Worm (Caenorhabditis elegans): ENCODE measurements around the gene F32G8.2.

The F32G8.2 gene

DNA sequence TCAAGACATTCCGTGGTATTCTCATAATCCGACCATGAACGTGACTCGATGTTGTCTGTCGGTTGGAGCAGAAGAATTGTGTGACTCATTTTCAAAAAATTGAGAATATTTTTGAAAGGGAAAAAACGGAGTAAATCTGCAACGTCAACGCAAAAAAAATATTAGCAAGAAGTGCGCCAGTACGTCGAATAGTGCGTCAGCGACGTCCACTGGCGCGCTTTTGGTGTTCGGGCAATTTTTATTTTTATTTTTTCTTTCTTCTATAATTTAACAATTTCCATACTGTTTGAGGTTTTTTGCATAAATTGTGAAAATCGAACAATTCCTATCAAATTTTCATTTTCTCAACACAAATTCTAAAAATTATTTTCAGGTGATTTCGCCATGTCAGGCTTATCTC lies 29.1 kb downstream of the F32G8.2 start, which contains the start of the genes erh-1 and lpd-9:
Gene erh-1, minus strand, starts transcription at position 204 of the 400 bp plus-strand sequence.
Gene lpd-9, plus strand, starts transcription at position 368 of the 400 bp plus-strand sequence.
- TF ChIP-seq unc-62 (GFP tag; optimal IDR thresholded peaks at IDR 0.05) = no peak

DNA sequence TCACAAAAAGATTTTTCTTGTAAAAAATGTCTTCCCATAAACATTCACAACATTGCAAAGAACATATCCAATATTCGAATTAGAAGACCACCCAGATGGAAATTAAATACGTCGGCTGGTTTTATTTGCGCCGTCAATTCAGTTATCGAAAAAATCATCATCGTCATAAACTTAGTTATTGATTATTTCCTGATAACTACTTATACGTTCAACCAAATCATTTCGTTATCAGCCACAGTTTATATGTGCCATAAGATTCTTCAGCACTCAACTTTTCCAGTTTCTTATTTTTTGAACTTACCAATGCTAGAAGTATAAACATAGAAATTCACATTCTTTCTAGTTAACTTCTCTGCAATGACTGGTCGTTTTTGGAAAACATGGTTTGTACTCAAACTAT lies 30.8 kb downstream of the F32G8.2 start:
- TF ChIP-seq unc-62 (GFP tag; optimal IDR thresholded peaks at IDR 0.05) = no peak

DNA sequence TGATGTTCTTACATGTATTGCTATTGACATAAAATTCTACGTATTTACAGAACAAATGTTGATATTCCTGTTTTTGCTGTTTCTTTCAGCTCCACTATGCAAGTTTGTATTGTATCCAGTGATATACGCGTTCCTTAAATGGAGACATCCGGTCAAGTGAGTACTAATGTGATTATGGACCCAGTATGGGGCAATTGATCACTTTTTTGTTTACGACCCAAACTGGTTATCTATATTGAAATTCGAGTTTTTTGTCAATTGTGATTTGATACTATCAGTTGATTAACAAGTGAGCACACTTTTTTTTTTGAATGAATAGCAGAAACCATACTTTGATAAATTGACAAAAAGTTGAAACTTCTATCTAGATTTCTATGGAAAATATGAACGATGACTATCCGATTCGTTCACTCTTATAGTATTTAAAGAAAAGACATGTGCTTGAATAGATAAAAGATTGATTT lies 32.1 kb downstream of the F32G8.2 start, which contains the start of gene T21C9.6:
Gene T21C9.6, plus strand, starts transcription at position 51 of the 464 bp plus-strand sequence.
- TF ChIP-seq unc-62 (GFP tag; optimal IDR thresholded peaks at IDR 0.05) = no peak

DNA sequence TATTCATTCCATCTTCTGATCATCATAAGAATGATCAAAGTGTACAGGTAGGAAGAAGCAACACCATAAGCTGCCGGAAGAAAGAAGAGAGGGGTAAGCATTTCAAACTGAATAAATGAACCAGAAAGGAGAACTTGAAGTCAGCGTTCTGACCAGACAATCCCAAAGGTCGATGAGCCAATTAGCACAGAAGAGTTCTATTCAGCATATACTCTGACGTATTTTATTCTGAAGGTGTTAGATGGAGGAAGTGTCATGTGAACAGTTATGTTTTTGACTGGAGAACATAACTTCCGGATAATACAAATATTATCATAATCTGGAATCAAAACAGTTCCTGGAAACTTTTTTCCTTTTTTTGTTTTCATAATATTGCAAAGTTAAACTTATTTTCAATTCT lies 38.9 kb downstream of the F32G8.2 start, which contains the start of gene srg-32:
Gene srg-32, minus strand, starts transcription at position 101 of the 400 bp plus-strand sequence.
- TF ChIP-seq unc-62 (GFP tag; optimal IDR thresholded peaks at IDR 0.05) = no peak

DNA sequence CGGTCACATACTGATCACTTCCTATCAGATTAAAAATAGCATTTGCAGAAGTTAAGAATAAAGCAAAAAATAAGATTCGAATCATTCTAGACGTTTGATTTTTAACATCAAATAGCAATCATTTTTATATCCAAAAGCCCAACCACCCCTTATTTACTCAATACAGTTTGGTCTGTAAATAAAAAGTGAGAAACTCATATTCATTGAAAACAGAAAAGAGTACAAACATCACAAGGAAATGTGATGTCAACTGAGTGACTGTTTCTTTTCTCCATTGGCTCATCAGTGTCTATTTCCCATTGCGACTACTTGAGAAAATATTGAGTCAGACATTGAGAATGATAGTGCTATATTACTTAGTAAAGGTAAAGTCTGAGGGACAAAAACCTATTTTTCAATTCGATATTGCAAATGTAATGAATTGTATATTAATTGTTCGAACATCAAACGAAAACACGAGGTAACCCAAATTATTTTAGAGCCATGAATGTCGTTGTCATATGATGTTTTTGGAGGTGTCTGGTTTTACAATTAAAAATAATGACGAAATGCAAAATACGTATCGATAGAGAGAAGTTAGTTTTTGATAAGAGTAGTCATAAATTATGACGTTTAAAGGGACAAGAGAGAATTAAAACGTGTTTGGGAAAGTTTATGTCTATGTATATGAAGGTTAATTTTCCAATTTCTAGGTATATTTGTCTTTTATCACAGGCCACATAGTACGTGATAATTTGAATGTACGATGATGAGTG lies 40.1 kb downstream of the F32G8.2 start, which contains the start of gene ttr-23:
Gene ttr-23, minus strand, starts transcription at position 87 of the 755 bp plus-strand sequence.
- no peak for TF ChIP-seq unc-62 (GFP tag; optimal IDR thresholded peaks at IDR 0.05)

DNA sequence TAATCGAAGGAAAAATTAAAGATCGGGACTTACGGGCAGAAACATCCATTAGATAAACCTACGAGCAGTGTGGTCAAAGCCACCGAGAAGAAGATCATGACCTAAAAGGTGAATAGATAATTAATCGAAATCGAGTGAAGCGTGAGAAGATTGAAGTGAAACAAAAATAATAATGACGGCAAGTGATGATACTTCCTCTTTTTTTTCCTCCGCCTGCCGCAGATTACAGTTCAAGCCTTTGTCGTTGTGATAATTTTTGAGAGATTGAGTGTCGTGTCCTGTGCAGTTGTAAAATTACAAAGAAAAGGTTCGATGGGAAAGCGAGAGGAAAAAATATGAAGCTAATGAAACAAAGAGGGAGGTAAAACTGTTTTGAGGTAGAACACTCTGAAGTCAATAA lies 42.7 kb downstream of the F32G8.2 start, which contains the start of gene T21C9.9:
Gene T21C9.9, minus strand, starts transcription at position 101 of the 400 bp plus-strand sequence.
- no peak for TF ChIP-seq unc-62 (GFP tag; optimal IDR thresholded peaks at IDR 0.05)

DNA sequence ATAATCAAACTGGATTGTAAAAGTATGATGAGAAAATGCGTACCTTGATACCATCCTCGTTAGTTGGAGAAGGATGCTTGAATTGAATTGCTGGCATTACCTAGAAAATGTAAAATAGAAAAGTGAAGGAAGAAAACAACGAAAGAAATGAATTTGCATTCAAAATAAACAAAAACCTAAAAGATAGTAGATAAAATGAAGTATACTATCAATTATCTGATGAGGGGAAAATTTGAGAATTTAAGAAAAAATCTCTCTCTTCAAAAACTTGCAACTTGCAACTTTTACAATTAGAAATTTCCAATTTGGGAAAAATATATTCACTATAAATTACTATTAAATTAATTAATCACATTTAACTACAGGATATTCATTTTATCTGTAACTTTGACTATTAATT lies 45.0 kb downstream of the F32G8.2 start, which contains the start of gene T21C9.11:
Gene T21C9.11, minus strand, starts transcription at position 101 of the 400 bp plus-strand sequence.
- no peak for TF ChIP-seq unc-62 (GFP tag; optimal IDR thresholded peaks at IDR 0.05)

DNA sequence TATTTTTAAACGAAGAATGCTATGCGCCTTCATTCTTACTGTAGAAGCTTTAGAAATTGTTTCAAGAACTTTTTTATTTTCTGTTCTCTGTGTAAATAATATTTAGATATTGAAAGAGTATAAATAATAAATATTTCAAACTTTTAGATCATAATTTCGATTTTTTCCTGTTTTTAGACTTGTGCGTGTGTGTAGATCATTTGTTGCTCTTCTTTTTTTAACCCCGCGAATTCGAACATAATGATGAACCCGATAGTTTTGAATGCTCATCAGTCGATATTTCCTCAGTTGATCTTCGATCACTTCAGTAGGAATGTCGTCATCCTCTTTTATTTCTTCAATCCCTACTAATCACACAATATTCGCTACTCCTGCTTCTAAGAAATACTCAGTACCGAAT lies 47.4 kb downstream of the F32G8.2 start, which contains the start of gene T21C9.13:
Gene T21C9.13, plus strand, starts transcription at position 33 of the 400 bp plus-strand sequence.
- no peak for TF ChIP-seq unc-62 (GFP tag; optimal IDR thresholded peaks at IDR 0.05)

DNA sequence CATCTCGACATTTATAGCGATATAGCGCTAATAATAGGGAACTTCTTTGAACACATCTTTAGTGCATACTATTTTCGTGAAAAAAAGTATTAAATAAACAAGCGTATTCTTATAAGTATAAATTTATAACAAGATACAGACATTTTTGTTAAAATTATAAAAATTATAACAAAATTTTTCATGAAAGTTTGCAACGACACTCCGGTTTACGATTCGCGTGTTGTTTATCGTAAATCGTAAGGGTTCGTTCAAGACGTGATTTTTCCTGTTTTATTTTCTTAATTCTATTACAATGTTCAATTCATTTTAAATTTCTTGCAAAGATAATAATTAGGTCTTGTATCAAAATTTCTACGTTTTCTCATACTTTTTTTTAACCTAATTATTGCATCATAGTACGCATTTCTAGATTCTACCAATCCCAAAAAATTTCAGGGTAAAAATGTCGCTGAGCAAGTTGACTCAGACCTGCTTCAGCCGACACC lies 48.9 kb downstream of the F32G8.2 start, which contains the start of gene scpl-4:
Gene scpl-4, plus strand, starts transcription at position 435 of the 485 bp plus-strand sequence.
- TF ChIP-seq unc-62 (GFP tag; optimal IDR thresholded peaks at IDR 0.05) = no peak

DNA sequence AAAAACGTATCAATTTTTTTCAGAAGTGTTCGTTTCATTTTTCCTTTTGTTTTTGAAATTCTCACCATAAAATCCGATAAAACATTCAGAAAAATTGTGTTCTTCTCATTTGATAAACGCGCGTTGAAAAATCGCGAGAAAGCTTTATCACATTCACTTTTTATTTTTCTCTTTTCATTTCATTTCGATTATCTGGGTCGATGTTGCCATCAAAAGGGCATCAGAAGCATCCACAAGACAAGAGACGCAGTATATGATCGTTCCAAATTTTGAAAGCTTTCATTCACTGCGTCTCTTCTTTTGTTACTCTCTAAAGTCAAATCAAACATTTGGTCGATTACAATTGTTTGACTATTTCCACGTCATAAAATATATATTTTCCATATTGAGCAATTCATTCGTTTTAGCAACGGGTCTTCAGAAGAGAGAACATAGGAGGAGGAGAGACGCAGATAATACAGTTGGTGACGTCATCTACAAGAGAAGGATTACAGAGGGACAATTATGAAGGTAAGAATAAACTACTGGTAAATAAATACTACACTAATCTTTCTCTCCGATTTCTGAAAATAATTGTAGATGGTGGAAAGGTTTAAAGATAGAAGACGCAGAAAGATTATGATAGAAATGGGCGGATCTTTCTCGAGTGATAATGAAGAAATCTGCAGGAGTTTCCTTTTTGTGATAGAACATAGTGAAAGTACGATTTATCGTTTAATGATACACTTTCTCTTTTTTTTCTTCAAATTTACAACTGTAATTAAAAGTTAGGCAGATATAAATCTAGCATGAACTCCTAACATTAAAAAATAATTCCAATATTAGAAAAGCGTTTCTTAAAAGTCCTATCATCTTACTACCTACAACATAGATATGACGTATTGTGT lies 52.5 kb downstream of the F32G8.2 start, which contains the start of gene H27A22.1:
Gene H27A22.1, plus strand, starts transcription at position 505 of the 887 bp plus-strand sequence.
- no peak for TF ChIP-seq unc-62 (GFP tag; optimal IDR thresholded peaks at IDR 0.05)
